Fruit fly (Drosophila melanogaster) whole organism, pupa: Measurements from ENCODE around the gene CG33723.

ENCODE experiments used
- CG12605 ChIP-seq: fragments of 200-800 bp; sonication (Bioruptor generic); IDR thresholded peaks from 2 replicates; pipeline ENCODE4 v1.3.6; 2022; ENCODE audit warnings: missing biosample characterization, missing genetic modification characterization
- CG32121 ChIP-seq: fragments of 200-800 bp; sonication (Bioruptor generic); IDR thresholded peaks from 2 replicates; pipeline ENCODE4 v1.3.6; 2022; ENCODE audit warnings: missing biosample characterization, missing genetic modification characterization
- CG8301 ChIP-seq: fragments of 200-800 bp; sonication (Bioruptor generic); optimal IDR thresholded peaks from 2 replicates; lab custom pipeline; 2018; ENCODE audit warnings: missing biosample characterization, mild to moderate bottlenecking, missing genetic modification characterization
- CG9948 ChIP-seq: fragments of 200-800 bp; sonication (Bioruptor generic); optimal IDR thresholded peaks from 2 replicates; lab custom pipeline; 2018; ENCODE audit warnings: missing biosample characterization, mild to moderate bottlenecking, missing genetic modification characterization, moderate library complexity
- D1 ChIP-seq: fragments of 200-800 bp; sonication (Bioruptor generic); optimal IDR thresholded peaks from 2 replicates; lab custom pipeline; 2018; ENCODE audit warnings: missing biosample characterization, mild to moderate bottlenecking, missing genetic modification characterization, moderate library complexity
- EcR ChIP-seq: fragments of 200-800 bp; sonication (Bioruptor generic); optimal IDR thresholded peaks from 3 replicates; lab custom pipeline; 2019; ENCODE audit warnings: missing biosample characterization, missing genetic modification characterization, mild to moderate bottlenecking, moderate library complexity, missing genetic modification reagents
- fd96Ca ChIP-seq: fragments of 200-800 bp; sonication (Bioruptor generic); IDR thresholded peaks from 3 replicates; pipeline ENCODE4 v1.3.6; 2022; ENCODE audit warnings: missing biosample characterization, missing genetic modification characterization
- rn ChIP-seq: fragments of 200-800 bp; sonication (Bioruptor generic); IDR thresholded peaks from 2 replicates; pipeline ENCODE4 v1.3.6; 2022; ENCODE audit warnings: missing biosample characterization, missing genetic modification characterization

DNA sequence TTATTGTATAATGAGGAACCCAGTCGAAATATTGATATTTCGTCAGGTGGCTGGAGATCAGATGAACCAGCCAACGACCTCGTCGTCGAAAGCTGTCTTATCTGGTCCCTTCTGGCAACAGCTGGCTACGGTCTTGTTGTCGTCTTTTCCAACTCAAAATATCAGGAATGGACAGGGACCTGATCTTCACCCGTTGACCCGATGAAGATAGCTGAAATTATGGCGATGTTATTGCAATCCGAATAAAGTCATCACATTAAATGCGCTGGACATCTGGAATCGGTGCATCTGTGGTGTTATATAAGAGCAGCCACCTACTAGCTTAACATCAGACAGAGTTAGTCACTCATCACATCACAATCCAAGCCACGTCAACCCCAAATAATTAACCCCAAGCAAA is 14.0 kb downstream of the CG33723 start, which contains the start of gene Fbp2:
- TF ChIP-seq rn (GFP tag; lab: Robert Waterston, UW) = no peak
- TF ChIP-seq CG12605 (GFP tag; lab: Robert Waterston, UW) = no peak
- no peak for TF ChIP-seq CG9948 (tag; lab: Kevin White, UChicago)
- no peak for TF ChIP-seq D1
- no peak for TF ChIP-seq EcR
- no peak for TF ChIP-seq fd96Ca (GFP tag; lab: Robert Waterston, UW)
- no peak for TF ChIP-seq CG8301 (tag; lab: Kevin White, UChicago)
- no peak for TF ChIP-seq CG32121 (GFP tag; lab: Robert Waterston, UW)
